Worm (Caenorhabditis elegans) whole organism, young adult: Measurements from ENCODE around the gene acr-20.

Experiments
- B0019.2 ChIP-seq: fragments of 200-800 bp; sonication (Bioruptor generic); conservative IDR thresholded peaks from 2 replicates; pipeline ENCODE4 v1.3.6; 2022; ENCODE audit warnings: missing genetic modification reagents, missing genetic modification characterization, missing compliant biosample characterization
- B0261.1 ChIP-seq: sonication (generic microtip); optimal IDR thresholded peaks from 2 replicates; lab custom pipeline; 2016; ENCODE audit warnings: mild to moderate bottlenecking, missing genetic modification characterization, moderate library complexity, missing compliant biosample characterization
- F33H1.4 ChIP-seq: fragments of 200-800 bp; sonication (Bioruptor generic); IDR thresholded peaks from 2 replicates; pipeline ENCODE4 v1.3.6; 2022; ENCODE audit warnings: missing genetic modification reagents, missing genetic modification characterization, missing compliant biosample characterization
- F39B2.1 ChIP-seq: fragments of 200-800 bp; sonication (Bioruptor generic); IDR thresholded peaks from 2 replicates; pipeline ENCODE4 v1.3.6; 2022; ENCODE audit warnings: missing genetic modification reagents, missing genetic modification characterization, missing compliant biosample characterization
- F49E8.2 ChIP-seq: sonication (generic microtip); optimal IDR thresholded peaks from 3 replicates; lab custom pipeline; 2017; ENCODE audit warnings: missing genetic modification characterization, mild to moderate bottlenecking, missing compliant biosample characterization, antibody characterized with exemption, moderate library complexity; ENCODE audit not compliant: insufficient read depth
- F55B11.4 ChIP-seq: sonication (generic microtip); optimal IDR thresholded peaks from 2 replicates; lab custom pipeline; 2016; ENCODE audit warnings: missing compliant biosample characterization, missing genetic modification characterization, borderline replicate concordance; ENCODE audit not compliant: insufficient read depth
- K11D2.4 ChIP-seq: fragments of 200-800 bp; sonication (Bioruptor generic); IDR thresholded peaks from 2 replicates; pipeline ENCODE4 v1.3.6; 2022; ENCODE audit warnings: missing genetic modification reagents, missing genetic modification characterization, missing compliant biosample characterization
- Y56A3A.18 ChIP-seq: fragments of 200-800 bp; sonication (Bioruptor generic); IDR thresholded peaks from 2 replicates; pipeline ENCODE4 v1.3.6; 2022; ENCODE audit warnings: missing genetic modification reagents, missing genetic modification characterization, missing compliant biosample characterization
- Y95B8A.8 ChIP-seq: fragments of 200-800 bp; sonication (Bioruptor generic); IDR thresholded peaks from 2 replicates; pipeline ENCODE4 v1.3.6; 2022; ENCODE audit warnings: missing genetic modification reagents, missing genetic modification characterization, missing compliant biosample characterization
- ama-1 ChIP-seq, 3 experiments: fragments of 150-350 bp in 1 of 3; sonication (generic microtip) in 2 of 3; optimal IDR thresholded peaks; 2 replicates each; lab custom pipeline; 2014 to 2018; ENCODE audit warnings: missing biosample characterization in 2 of 3, missing genetic modification characterization in 2 of 3, missing genetic modification reagents in 2 of 3
- aptf-2 ChIP-seq: fragments of 200-800 bp; sonication (Bioruptor generic); conservative IDR thresholded peaks from 2 replicates; pipeline ENCODE4 v1.3.6; 2022; ENCODE audit warnings: missing genetic modification reagents, missing genetic modification characterization, missing compliant biosample characterization
- aptf-3 ChIP-seq: fragments of 200-800 bp; sonication (Bioruptor generic); IDR thresholded peaks from 2 replicates; pipeline ENCODE4 v1.3.6; 2022; ENCODE audit warnings: missing genetic modification characterization, missing compliant biosample characterization
- attf-3 ChIP-seq: fragments of 200-800 bp; sonication (Bioruptor generic); conservative IDR thresholded peaks from 2 replicates; pipeline ENCODE4 v1.3.6; 2022; ENCODE audit warnings: missing genetic modification reagents, missing genetic modification characterization, missing compliant biosample characterization
- attf-5 ChIP-seq: fragments of 200-800 bp; sonication (Bioruptor generic); optimal IDR thresholded peaks from 2 replicates; lab custom pipeline; 2018; ENCODE audit warnings: mild to moderate bottlenecking, missing genetic modification characterization, missing compliant biosample characterization
- attf-6 ChIP-seq: fragments of 200-800 bp; sonication (Bioruptor generic); IDR thresholded peaks from 2 replicates; pipeline ENCODE4 v1.3.6; 2022; ENCODE audit warnings: missing genetic modification reagents, missing genetic modification characterization, missing compliant biosample characterization
- bed-1 ChIP-seq: fragments of 200-800 bp; sonication (Bioruptor generic); IDR thresholded peaks from 2 replicates; pipeline ENCODE4 v1.3.6; 2022; ENCODE audit warnings: missing genetic modification reagents, missing genetic modification characterization, missing compliant biosample characterization
- bed-2 ChIP-seq: fragments of 200-800 bp; sonication (Bioruptor generic); IDR thresholded peaks from 2 replicates; pipeline ENCODE4 v1.3.6; 2022; ENCODE audit warnings: missing genetic modification reagents, missing genetic modification characterization, missing compliant biosample characterization
- ccch-3 ChIP-seq: fragments of 200-800 bp; sonication (Bioruptor generic); optimal IDR thresholded peaks from 2 replicates; lab custom pipeline; 2018; ENCODE audit warnings: mild to moderate bottlenecking, missing genetic modification characterization, missing compliant biosample characterization
- cebp-2 ChIP-seq: fragments of 200-800 bp; sonication (Bioruptor generic); IDR thresholded peaks from 2 replicates; pipeline ENCODE4 v1.3.6; 2022; ENCODE audit warnings: missing genetic modification characterization, missing compliant biosample characterization
- ceh-100 ChIP-seq: fragments of 200-800 bp; sonication (Bioruptor generic); IDR thresholded peaks from 2 replicates; pipeline ENCODE4 v1.3.6; 2022; ENCODE audit warnings: missing genetic modification reagents, missing genetic modification characterization, missing compliant biosample characterization
- ceh-79 ChIP-seq: sonication (generic microtip); optimal IDR thresholded peaks from 2 replicates; lab custom pipeline; 2017; ENCODE audit warnings: mild to moderate bottlenecking, missing genetic modification characterization, missing compliant biosample characterization
- die-1 ChIP-seq: sonication (generic microtip); optimal IDR thresholded peaks from 2 replicates; lab custom pipeline; 2016; ENCODE audit warnings: missing genotype, mild to moderate bottlenecking, missing genetic modification characterization, missing compliant biosample characterization
- efl-1 ChIP-seq: fragments of 150-350 bp; optimal IDR thresholded peaks from 2 replicates; lab custom pipeline; 2014; ENCODE audit warnings: missing biosample characterization, missing genetic modification reagents, missing genetic modification characterization
- egl-18 ChIP-seq: fragments of 200-800 bp; sonication (Bioruptor generic); IDR thresholded peaks from 2 replicates; pipeline ENCODE4 v1.3.6; 2022; ENCODE audit warnings: missing genetic modification reagents, missing genetic modification characterization, missing compliant biosample characterization
- egrh-3 ChIP-seq: fragments of 200-800 bp; sonication (Bioruptor generic); IDR thresholded peaks from 2 replicates; pipeline ENCODE4 v1.3.6; 2022; ENCODE audit warnings: missing genetic modification reagents, missing genetic modification characterization, missing compliant biosample characterization
- ekl-4 ChIP-seq: fragments of 200-800 bp; sonication (Bioruptor generic); IDR thresholded peaks from 2 replicates; pipeline ENCODE4 v1.3.6; 2022; ENCODE audit warnings: missing genetic modification reagents, missing genetic modification characterization, missing compliant biosample characterization
- gei-17 ChIP-seq: fragments of 200-800 bp; sonication (Bioruptor generic); optimal IDR thresholded peaks from 2 replicates; lab custom pipeline; 2018; ENCODE audit warnings: mild to moderate bottlenecking, missing genetic modification characterization, missing compliant biosample characterization
- hlh-12 ChIP-seq: sonication (generic microtip); optimal IDR thresholded peaks from 2 replicates; lab custom pipeline; 2016; ENCODE audit warnings: missing genetic modification characterization, missing compliant biosample characterization
- hlh-26 ChIP-seq: fragments of 200-800 bp; sonication (Bioruptor generic); conservative IDR thresholded peaks from 2 replicates; pipeline ENCODE4 v1.3.6; 2022; ENCODE audit warnings: missing genetic modification reagents, missing genetic modification characterization, missing compliant biosample characterization
- hmg-1.2 ChIP-seq: fragments of 200-800 bp; sonication (Bioruptor generic); IDR thresholded peaks from 2 replicates; pipeline ENCODE4 v1.3.6; 2022; ENCODE audit warnings: missing genetic modification reagents, missing genetic modification characterization, missing compliant biosample characterization
- hmg-20 ChIP-seq: fragments of 200-800 bp; sonication (Bioruptor generic); IDR thresholded peaks from 2 replicates; pipeline ENCODE4 v1.3.6; 2022; ENCODE audit warnings: missing genetic modification reagents, missing genetic modification characterization, missing compliant biosample characterization
- let-607 ChIP-seq, 2 experiments: fragments of 200-800 bp in 1 of 2; sonication (Bioruptor generic) in 1 of 2; sonication (generic microtip) in 1 of 2; optimal IDR thresholded peaks; 2 replicates each; lab custom pipeline; 2016 to 2018; ENCODE audit warnings: mild to moderate bottlenecking in 2 of 2, missing compliant biosample characterization in 2 of 2, missing genetic modification characterization in 2 of 2, moderate library complexity in 2 of 2, missing genotype in 1 of 2
- lin-54 ChIP-seq: fragments of 200-800 bp; sonication (Bioruptor generic); optimal IDR thresholded peaks from 2 replicates; lab custom pipeline; 2018; ENCODE audit warnings: mild to moderate bottlenecking, missing genetic modification characterization, missing compliant biosample characterization
- lir-1 ChIP-seq: fragments of 200-800 bp; sonication (Bioruptor generic); conservative IDR thresholded peaks from 2 replicates; pipeline ENCODE4 v1.3.6; 2022; ENCODE audit warnings: missing genetic modification reagents, missing genetic modification characterization, missing compliant biosample characterization
- madf-3 ChIP-seq: fragments of 200-800 bp; sonication (Bioruptor generic); IDR thresholded peaks from 2 replicates; pipeline ENCODE4 v1.3.6; 2022; ENCODE audit warnings: missing genetic modification reagents, missing genetic modification characterization, missing compliant biosample characterization
- madf-8 ChIP-seq: fragments of 200-800 bp; sonication (Bioruptor generic); conservative IDR thresholded peaks from 2 replicates; pipeline ENCODE4 v1.3.6; 2022; ENCODE audit warnings: missing genetic modification reagents, missing genetic modification characterization, missing compliant biosample characterization
- mel-28 ChIP-seq: sonication (generic microtip); optimal IDR thresholded peaks from 2 replicates; lab custom pipeline; 2016; ENCODE audit warnings: borderline replicate concordance, mild to moderate bottlenecking, missing genetic modification characterization, missing compliant biosample characterization
- nhr-27 ChIP-seq: fragments of 200-800 bp; sonication (Bioruptor generic); optimal IDR thresholded peaks from 2 replicates; lab custom pipeline; 2018; ENCODE audit warnings: mild to moderate bottlenecking, missing genetic modification characterization, moderate library complexity, missing compliant biosample characterization
- pha-4 ChIP-seq: fragments of 150-350 bp; sonication (generic microtip); optimal IDR thresholded peaks from 2 replicates; lab custom pipeline; 2014; ENCODE audit warnings: missing biosample characterization, missing genetic modification reagents, missing genetic modification characterization
- rec-8 ChIP-seq, 2 experiments: sonication (generic microtip); optimal IDR thresholded peaks; 2 replicates each; lab custom pipeline; 2016; ENCODE audit warnings: mild to moderate bottlenecking in 2 of 2, missing genetic modification characterization in 2 of 2, missing genetic modification reagents in 2 of 2, missing genotype in 2 of 2, missing biosample characterization in 1 of 2, missing compliant biosample characterization in 1 of 2, moderate library complexity in 1 of 2
- sdz-38 ChIP-seq: sonication (generic microtip); optimal IDR thresholded peaks from 2 replicates; lab custom pipeline; 2016; ENCODE audit warnings: missing genotype, missing genetic modification characterization, missing compliant biosample characterization
- snpc-1.1 ChIP-seq: sonication (generic microtip); optimal IDR thresholded peaks from 2 replicates; lab custom pipeline; 2017; ENCODE audit warnings: missing genetic modification characterization, mild to moderate bottlenecking, missing compliant biosample characterization, antibody characterized with exemption, moderate library complexity, missing genotype, missing genetic modification reagents; ENCODE audit not compliant: insufficient read depth
- sptf-2 ChIP-seq: fragments of 200-800 bp; sonication (Bioruptor generic); optimal IDR thresholded peaks from 2 replicates; lab custom pipeline; 2018; ENCODE audit warnings: mild to moderate bottlenecking, missing genetic modification characterization, missing compliant biosample characterization
- tlf-1 ChIP-seq: fragments of 200-800 bp; sonication (Bioruptor generic); optimal IDR thresholded peaks from 2 replicates; lab custom pipeline; 2018; ENCODE audit warnings: mild to moderate bottlenecking, missing genetic modification characterization, missing compliant biosample characterization
- unc-62 ChIP-seq: fragments of 150-350 bp; optimal IDR thresholded peaks from 2 replicates; lab custom pipeline; 2014; ENCODE audit warnings: missing biosample characterization, missing genetic modification reagents, missing genetic modification characterization
- zim-3 ChIP-seq: sonication (generic microtip); optimal IDR thresholded peaks from 2 replicates; lab custom pipeline; 2017; ENCODE audit warnings: mild to moderate bottlenecking, missing genetic modification characterization, moderate library complexity, missing compliant biosample characterization
- ztf-25 ChIP-seq: fragments of 200-800 bp; sonication (Bioruptor generic); IDR thresholded peaks from 2 replicates; pipeline ENCODE4 v1.3.6; 2022; ENCODE audit warnings: missing genetic modification reagents, missing genetic modification characterization, missing compliant biosample characterization
- ztf-6 ChIP-seq: fragments of 200-800 bp; sonication (Bioruptor generic); IDR thresholded peaks from 2 replicates; pipeline ENCODE4 v1.3.6; 2022; ENCODE audit warnings: missing genetic modification reagents, missing genetic modification characterization, missing compliant biosample characterization

acr-20 gene

ce11 chrII:14357936-14358416 lies 19.7 kb downstream of the acr-20 start, which contains the start of the genes agl-1 and pfs-2 (continued):
- TF ChIP-seq gei-17 (GFP tag; lab: Kevin White, UChicago) = no peak
- TF ChIP-seq rec-8 (tag; optimal IDR thresholded peaks at IDR 0.05; lab: Kevin White, UChicago) = no peak
- no peak for TF ChIP-seq hlh-12 (tag; lab: Kevin White, UChicago)
- TF ChIP-seq pha-4 = no peak
- TF ChIP-seq madf-8 = no peak
- peak; percentile 29; the same call in 1 of the 2 replicates for TF ChIP-seq F33H1.4 (GFP tag; lab: Robert Waterston, UW)
- no peak for TF ChIP-seq ztf-25 (GFP tag; lab: Robert Waterston, UW)
- TF ChIP-seq ama-1 (optimal IDR thresholded peaks at IDR 0.05; lab: Kevin White, UChicago) = no peak
- no peak for TF ChIP-seq ama-1 (GFP tag; optimal IDR thresholded peaks at IDR 0.05; lab: Kevin White, UChicago)
- no peak for TF ChIP-seq mel-28 (tag; lab: Kevin White, UChicago)
- no peak for TF ChIP-seq egrh-3
- no peak for TF ChIP-seq hlh-26 (GFP tag; lab: Robert Waterston, UW)
- TF ChIP-seq lir-1 (GFP tag; lab: Robert Waterston, UW) = no peak
- TF ChIP-seq K11D2.4 (GFP tag; lab: Robert Waterston, UW) = no peak
- TF ChIP-seq zim-3 (tag; lab: Kevin White, UChicago) = no peak
- TF ChIP-seq bed-2 (GFP tag; lab: Robert Waterston, UW) = no peak
- TF ChIP-seq bed-1 = no peak
- TF ChIP-seq sdz-38 = no peak
- TF ChIP-seq tlf-1 (GFP tag; lab: Kevin White, UChicago) = no peak
- no peak for TF ChIP-seq aptf-3 (GFP tag; lab: Robert Waterston, UW)
- TF ChIP-seq F55B11.4 = no peak
- TF ChIP-seq unc-62 (GFP tag; lab: Kevin White, UChicago) = no peak
- no peak for TF ChIP-seq F49E8.2
- TF ChIP-seq ztf-6 (GFP tag; lab: Robert Waterston, UW) = no peak
- peak; percentile 94 for TF ChIP-seq attf-5
- no peak for TF ChIP-seq nhr-27 (tag; lab: Kevin White, UChicago)
- no peak for TF ChIP-seq Y56A3A.18
- no peak for TF ChIP-seq egl-18 (GFP tag; lab: Robert Waterston, UW)
- TF ChIP-seq ceh-100 (GFP tag; lab: Robert Waterston, UW) = no peak
- no peak for TF ChIP-seq ccch-3 (GFP tag; lab: Kevin White, UChicago)
- no peak for TF ChIP-seq hmg-20 (GFP tag; lab: Robert Waterston, UW)
- no peak for TF ChIP-seq B0019.2 (GFP tag; lab: Robert Waterston, UW)
- no peak for TF ChIP-seq aptf-2 (GFP tag; lab: Robert Waterston, UW)
- TF ChIP-seq lin-54 = peak; percentile 78
- peak; percentile 68 for TF ChIP-seq efl-1 (GFP tag; lab: Kevin White, UChicago)
- no peak for TF ChIP-seq Y95B8A.8 (GFP tag; lab: Robert Waterston, UW)
- TF ChIP-seq snpc-1.1 (tag; lab: Kevin White, UChicago) = no peak
- no peak for TF ChIP-seq hmg-1.2 (GFP tag; lab: Robert Waterston, UW)
- no peak for TF ChIP-seq let-607 (tag; optimal IDR thresholded peaks at IDR 0.05; lab: Kevin White, UChicago)
- no peak for TF ChIP-seq attf-6
- no peak for TF ChIP-seq ekl-4 (GFP tag; lab: Robert Waterston, UW)
- TF ChIP-seq madf-3 (GFP tag; lab: Robert Waterston, UW) = no peak
- no peak for TF ChIP-seq sptf-2 (GFP tag; lab: Kevin White, UChicago)
- TF ChIP-seq die-1 = no peak
- TF ChIP-seq B0261.1 (tag; lab: Kevin White, UChicago) = no peak
- no peak for TF ChIP-seq ceh-79 (tag; lab: Kevin White, UChicago)
- TF ChIP-seq F39B2.1 = no peak
- TF ChIP-seq attf-3 (GFP tag; lab: Robert Waterston, UW) = no peak
- no peak for TF ChIP-seq cebp-2 (GFP tag; lab: Robert Waterston, UW)
